Worm (Caenorhabditis elegans): ENCODE data around the gene fbxa-114.

Gene fbxa-114

DNA sequence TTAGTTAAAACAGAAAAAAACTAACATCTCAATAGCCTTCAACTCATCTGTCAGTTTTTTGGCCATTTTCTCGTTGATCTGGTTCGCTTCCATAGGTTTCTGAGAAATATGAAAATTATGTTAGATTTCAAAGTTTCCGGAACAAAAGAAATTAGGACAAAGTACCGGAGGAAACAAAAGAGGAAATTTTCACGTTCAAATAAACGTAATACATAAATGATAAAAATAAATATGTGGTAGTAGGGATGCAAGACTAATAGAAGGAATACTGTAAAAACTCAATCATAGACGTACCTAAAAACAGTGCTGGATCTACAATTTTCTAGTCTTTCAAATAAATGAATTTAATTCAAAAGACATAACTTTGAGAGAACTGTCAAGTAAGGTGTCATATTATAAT, 12.6 kb upstream of the fbxa-114 start, which contains the start of gene fbxa-116:
Gene fbxa-116, minus strand, starts transcription at position 101 of the 400 bp plus-strand sequence.
- TF ChIP-seq ztf-29 (GFP tag; IDR thresholded peaks at IDR 0.05): no peak
- TF ChIP-seq klf-2 (GFP tag; conservative IDR thresholded peaks at IDR 0.05): no peak
- TF ChIP-seq ref-1 (GFP tag; conservative IDR thresholded peaks at IDR 0.05): no peak
- no peak for TF ChIP-seq ztf-23 (GFP tag; IDR thresholded peaks at IDR 0.05)
- no peak for TF ChIP-seq T22C8.4 (GFP tag; IDR thresholded peaks at IDR 0.05)
- TF ChIP-seq cog-1 (tag; optimal IDR thresholded peaks at IDR 0.05): no peak
- no peak for TF ChIP-seq flt-1 (GFP tag; IDR thresholded peaks at IDR 0.05)
- no peak for TF ChIP-seq tab-1 (GFP tag; IDR thresholded peaks at IDR 0.05)
- no peak for TF ChIP-seq med-1 (GFP tag; optimal IDR thresholded peaks at IDR 0.05; ENCODE audit: insufficient read depth)

DNA sequence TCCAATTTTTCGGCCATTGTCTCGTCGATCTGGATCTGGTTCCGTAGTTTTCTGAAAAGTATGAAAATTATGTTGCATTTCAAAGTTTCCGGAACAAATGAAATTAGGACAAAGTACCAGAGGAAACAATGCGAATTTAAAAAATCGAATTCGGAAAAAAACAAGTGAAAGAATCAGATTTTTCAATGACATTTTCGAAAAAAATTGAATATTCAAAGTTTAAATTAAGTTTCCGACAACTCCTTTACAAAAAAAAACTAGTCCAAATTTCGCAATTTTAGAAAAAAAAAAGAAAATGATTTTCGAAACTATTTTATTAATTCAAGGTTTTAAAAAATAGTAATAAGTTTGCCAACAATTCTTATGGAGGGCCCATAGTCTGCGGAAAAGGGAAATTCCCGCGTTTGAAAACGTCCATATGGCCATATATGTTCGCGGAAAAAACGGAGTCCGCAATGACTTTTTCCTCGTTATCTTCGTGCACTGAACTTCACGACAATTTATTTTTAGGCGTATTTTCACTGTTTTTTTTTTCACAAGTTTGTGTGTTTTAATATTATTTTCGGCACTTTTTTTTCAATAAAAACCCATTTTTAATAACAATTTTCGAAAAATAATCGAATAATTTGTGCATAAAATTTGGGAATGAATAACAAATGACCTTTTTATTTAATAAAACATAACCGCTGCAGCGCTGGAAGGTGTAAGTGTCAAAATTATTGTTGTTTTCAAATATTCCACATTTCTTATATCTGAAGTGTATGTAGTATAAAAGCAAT, 9.1 kb upstream of the fbxa-114 start, which contains the start of the genes fbxa-115 and Y113G7B.27:
Gene fbxa-115, minus strand, starts transcription at position 51 of the 779 bp plus-strand sequence.
Gene Y113G7B.27, plus strand, starts transcription at position 729 of the 779 bp plus-strand sequence.
- TF ChIP-seq ztf-23 (GFP tag; IDR thresholded peaks at IDR 0.05) (no peak), T22C8.4 (GFP tag; IDR thresholded peaks at IDR 0.05) (no peak), flt-1 (GFP tag; IDR thresholded peaks at IDR 0.05) (no peak), tab-1 (GFP tag; IDR thresholded peaks at IDR 0.05) (no peak), cog-1 (tag; optimal IDR thresholded peaks at IDR 0.05) (no peak), med-1 (GFP tag; optimal IDR thresholded peaks at IDR 0.05; ENCODE audit: insufficient read depth) (no peak), ztf-29 (GFP tag; IDR thresholded peaks at IDR 0.05) (no peak), ref-1 (GFP tag; conservative IDR thresholded peaks at IDR 0.05) (no peak), klf-2 (GFP tag; conservative IDR thresholded peaks at IDR 0.05) (no peak)

DNA sequence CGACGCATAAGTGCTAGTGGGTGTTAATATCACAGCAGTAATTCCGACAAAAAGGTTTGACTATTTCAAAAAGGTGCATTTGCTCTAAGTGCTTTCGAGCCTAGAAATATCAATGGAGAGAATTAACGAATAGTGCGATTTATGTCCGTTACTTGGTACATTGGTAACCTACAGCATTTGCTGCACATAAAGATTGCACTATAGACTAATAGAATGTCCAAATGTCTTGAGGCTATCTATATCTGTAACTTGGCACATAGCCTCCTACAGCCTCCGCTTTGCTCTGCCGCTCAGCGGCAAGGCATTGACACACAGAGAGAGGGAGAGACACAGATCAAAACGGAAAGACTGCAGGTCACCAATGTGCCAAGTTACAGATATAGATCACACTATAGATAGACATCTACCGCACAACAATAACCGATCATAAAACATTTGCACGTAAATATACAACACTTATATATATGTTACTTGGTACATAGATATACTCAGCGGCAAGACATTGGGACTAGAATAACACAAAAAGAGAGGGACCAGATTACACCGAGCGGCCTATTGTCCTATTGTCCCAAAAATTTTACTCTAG, 5.9 kb upstream of the fbxa-114 start, which contains the start of the genes srh-217 and Y113G7B.28:
Gene srh-217, minus strand, starts transcription at position 101 of the 586 bp plus-strand sequence.
Gene Y113G7B.28, plus strand, starts transcription at position 536 of the 586 bp plus-strand sequence.
- TF ChIP-seq ztf-29 (GFP tag; IDR thresholded peaks at IDR 0.05) (no peak), klf-2 (GFP tag; conservative IDR thresholded peaks at IDR 0.05) (no peak), T22C8.4 (GFP tag; IDR thresholded peaks at IDR 0.05) (no peak), flt-1 (GFP tag; IDR thresholded peaks at IDR 0.05) (no peak), cog-1 (tag; optimal IDR thresholded peaks at IDR 0.05) (no peak), ref-1 (GFP tag; conservative IDR thresholded peaks at IDR 0.05) (no peak), tab-1 (GFP tag; IDR thresholded peaks at IDR 0.05) (no peak), med-1 (GFP tag; optimal IDR thresholded peaks at IDR 0.05; ENCODE audit: insufficient read depth) (no peak), ztf-23 (GFP tag; IDR thresholded peaks at IDR 0.05) (no peak)

DNA sequence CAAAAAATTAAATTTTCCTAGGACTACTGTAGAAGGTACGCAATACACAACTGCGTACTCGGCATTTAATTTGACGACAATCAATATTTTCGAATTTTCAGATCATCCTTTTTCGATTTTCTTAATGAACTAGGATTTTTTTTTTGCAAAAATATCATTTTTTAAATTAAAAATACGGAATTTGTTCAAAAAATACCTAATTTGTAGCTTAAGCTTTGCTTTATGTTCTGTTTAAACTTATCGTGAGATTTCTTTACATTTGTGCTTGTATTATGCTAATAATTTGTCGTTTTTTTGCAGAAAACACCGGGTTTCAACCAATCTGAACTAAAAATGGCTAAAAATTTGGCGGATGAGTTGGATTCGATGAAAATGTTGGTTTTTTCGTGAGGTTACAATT, 4.7 kb upstream of the fbxa-114 start, which contains the start of gene ftr-1:
Gene ftr-1, plus strand, starts transcription at position 301 of the 400 bp plus-strand sequence.
- TF ChIP-seq cog-1 (tag; optimal IDR thresholded peaks at IDR 0.05): no peak
- TF ChIP-seq klf-2 (GFP tag; conservative IDR thresholded peaks at IDR 0.05): no peak

DNA sequence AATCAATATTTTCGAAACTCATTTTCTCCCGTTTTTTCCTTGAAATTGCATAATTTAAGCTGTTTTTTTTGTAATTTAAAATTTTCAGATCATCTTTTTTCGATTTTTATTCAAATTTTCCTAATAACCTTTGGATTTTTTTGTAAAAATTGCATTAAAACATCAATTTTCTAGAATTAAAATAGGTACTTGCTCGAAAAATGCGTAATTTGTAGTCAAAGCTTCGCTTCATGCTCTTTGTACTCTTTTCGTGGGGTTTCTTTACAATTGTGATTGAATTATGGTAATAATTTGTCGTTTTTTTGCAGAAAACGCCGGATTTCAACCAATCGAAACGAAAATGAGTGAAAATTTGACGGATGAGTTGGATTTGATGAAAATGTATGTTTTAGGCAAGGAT, 2.5 kb upstream of the fbxa-114 start, which contains the start of gene fog-2:
Gene fog-2, plus strand, starts transcription at position 301 of the 400 bp plus-strand sequence.
- TF ChIP-seq flt-1 (GFP tag; IDR thresholded peaks at IDR 0.05) (no peak), ztf-23 (GFP tag; IDR thresholded peaks at IDR 0.05) (no peak), med-1 (GFP tag; optimal IDR thresholded peaks at IDR 0.05; ENCODE audit: insufficient read depth) (no peak), klf-2 (GFP tag; conservative IDR thresholded peaks at IDR 0.05) (no peak), T22C8.4 (GFP tag; IDR thresholded peaks at IDR 0.05) (no peak), ztf-29 (GFP tag; IDR thresholded peaks at IDR 0.05) (no peak), ref-1 (GFP tag; conservative IDR thresholded peaks at IDR 0.05) (no peak), tab-1 (GFP tag; IDR thresholded peaks at IDR 0.05) (no peak), cog-1 (tag; optimal IDR thresholded peaks at IDR 0.05) (no peak)

DNA sequence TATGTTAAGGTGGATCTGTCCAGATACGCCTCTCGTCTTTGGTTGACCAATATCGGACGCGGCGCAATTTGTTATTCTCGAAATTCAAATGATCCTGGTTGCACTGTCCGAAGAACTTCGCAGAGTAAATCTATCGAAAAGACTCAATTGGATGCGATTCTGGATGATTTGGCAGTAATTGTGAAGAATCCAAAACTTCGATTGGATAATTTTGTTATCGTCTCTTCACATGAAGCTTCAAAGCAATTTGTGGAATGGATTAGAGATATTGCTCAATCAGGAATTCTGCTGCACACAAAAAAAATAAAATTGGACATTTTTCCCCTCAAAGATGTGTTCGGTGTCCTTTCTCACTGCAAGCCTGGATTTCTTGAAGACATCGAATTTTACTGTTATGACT, 1.8 kb upstream of the fbxa-114 start:
- TF ChIP-seq ref-1 (GFP tag; conservative IDR thresholded peaks at IDR 0.05): no peak
- no peak for TF ChIP-seq tab-1 (GFP tag; IDR thresholded peaks at IDR 0.05)
- TF ChIP-seq med-1 (GFP tag; optimal IDR thresholded peaks at IDR 0.05; ENCODE audit: insufficient read depth): no peak
- TF ChIP-seq ztf-23 (GFP tag; IDR thresholded peaks at IDR 0.05): no peak
- no peak for TF ChIP-seq ztf-29 (GFP tag; IDR thresholded peaks at IDR 0.05)
- TF ChIP-seq flt-1 (GFP tag; IDR thresholded peaks at IDR 0.05): no peak
- TF ChIP-seq T22C8.4 (GFP tag; IDR thresholded peaks at IDR 0.05): no peak
- no peak for TF ChIP-seq klf-2 (GFP tag; conservative IDR thresholded peaks at IDR 0.05)
- no peak for TF ChIP-seq cog-1 (tag; optimal IDR thresholded peaks at IDR 0.05)

DNA sequence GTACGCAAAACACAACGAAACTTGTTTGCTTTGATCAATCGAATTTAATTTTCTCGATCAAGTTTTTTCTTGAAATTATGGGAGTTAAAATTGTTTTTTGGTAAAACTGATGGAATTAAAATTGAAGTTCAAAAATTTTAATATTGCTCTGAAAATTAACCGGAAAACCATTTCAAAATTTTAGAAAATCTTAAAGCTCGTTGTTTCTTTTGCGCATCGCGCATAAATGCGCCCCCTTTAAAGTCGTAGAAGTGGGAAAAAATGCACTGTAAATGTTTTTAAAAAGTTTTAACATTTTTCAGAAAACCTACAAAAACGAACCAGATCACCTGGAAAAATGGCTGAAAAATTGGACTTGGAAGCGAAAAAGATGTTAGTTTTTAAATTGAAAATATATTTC, 1.7 kb downstream of the fbxa-114 start, which contains the start of gene fbxa-113:
Gene fbxa-113, plus strand, starts transcription at position 301 of the 400 bp plus-strand sequence.
- no peak for TF ChIP-seq med-1 (GFP tag; optimal IDR thresholded peaks at IDR 0.05; ENCODE audit: insufficient read depth)
- TF ChIP-seq tab-1 (GFP tag; IDR thresholded peaks at IDR 0.05): no peak
- no peak for TF ChIP-seq ztf-23 (GFP tag; IDR thresholded peaks at IDR 0.05)
- TF ChIP-seq T22C8.4 (GFP tag; IDR thresholded peaks at IDR 0.05): no peak
- TF ChIP-seq ref-1 (GFP tag; conservative IDR thresholded peaks at IDR 0.05): no peak
- no peak for TF ChIP-seq flt-1 (GFP tag; IDR thresholded peaks at IDR 0.05)
- no peak for TF ChIP-seq klf-2 (GFP tag; conservative IDR thresholded peaks at IDR 0.05)
- TF ChIP-seq cog-1 (tag; optimal IDR thresholded peaks at IDR 0.05): no peak
- TF ChIP-seq ztf-29 (GFP tag; IDR thresholded peaks at IDR 0.05): no peak

DNA sequence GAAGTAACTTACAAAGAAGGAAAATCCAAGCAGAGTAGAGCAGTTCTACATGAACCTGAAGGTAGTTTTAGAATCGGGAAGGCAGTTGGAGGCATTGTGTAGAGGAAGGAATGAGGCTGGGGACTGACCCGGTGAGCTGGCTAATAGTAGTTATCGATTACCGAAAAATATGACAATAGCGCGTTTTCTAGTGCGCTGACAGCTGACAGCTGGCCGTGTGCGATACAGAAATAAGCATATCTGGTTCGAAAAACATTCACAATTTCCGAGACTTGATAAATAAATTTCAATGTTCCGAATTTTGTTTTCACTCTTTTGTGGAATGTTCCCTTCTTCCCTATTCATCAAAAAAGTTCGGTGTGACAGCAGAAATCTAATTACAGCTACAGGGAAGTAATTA, 4.7 kb downstream of the fbxa-114 start, which contains the start of the genes fbxb-59 and srbc-34:
Gene fbxb-59, minus strand, starts transcription at position 101 of the 400 bp plus-strand sequence.
Gene srbc-34, plus strand, starts transcription at position 233 of the 400 bp plus-strand sequence.
- no peak for TF ChIP-seq tab-1 (GFP tag; IDR thresholded peaks at IDR 0.05)
- TF ChIP-seq ref-1 (GFP tag; conservative IDR thresholded peaks at IDR 0.05): no peak
- no peak for TF ChIP-seq ztf-23 (GFP tag; IDR thresholded peaks at IDR 0.05)
- no peak for TF ChIP-seq klf-2 (GFP tag; conservative IDR thresholded peaks at IDR 0.05)
- TF ChIP-seq T22C8.4 (GFP tag; IDR thresholded peaks at IDR 0.05): no peak
- no peak for TF ChIP-seq cog-1 (tag; optimal IDR thresholded peaks at IDR 0.05)
- TF ChIP-seq med-1 (GFP tag; optimal IDR thresholded peaks at IDR 0.05; ENCODE audit: insufficient read depth): no peak
- no peak for TF ChIP-seq flt-1 (GFP tag; IDR thresholded peaks at IDR 0.05)
- TF ChIP-seq ztf-29 (GFP tag; IDR thresholded peaks at IDR 0.05): no peak

DNA sequence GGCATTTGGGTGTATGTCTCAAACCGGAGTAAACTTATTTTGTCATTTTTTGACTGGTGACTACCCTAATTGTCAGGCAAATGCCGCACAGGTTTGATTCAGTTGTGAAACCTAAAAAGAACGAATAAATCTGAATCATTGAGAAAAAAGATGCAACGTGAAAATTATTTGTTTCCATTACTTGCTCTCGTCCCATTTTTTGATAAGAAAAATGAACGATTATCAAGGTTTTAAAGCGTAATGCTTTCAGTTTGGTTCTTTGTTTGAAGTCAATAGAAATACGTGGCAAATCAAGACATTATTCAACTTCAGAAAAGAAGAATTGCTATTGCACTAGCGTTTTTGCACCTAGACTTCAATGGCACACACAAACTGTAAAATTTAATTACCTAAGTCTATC, 11.2 kb downstream of the fbxa-114 start, which contains the start of gene Y113G7B.12:
Gene Y113G7B.12, minus strand, starts transcription at position 101 of the 400 bp plus-strand sequence.
- TF ChIP-seq med-1 (GFP tag; optimal IDR thresholded peaks at IDR 0.05; ENCODE audit: insufficient read depth) (no peak), ztf-23 (GFP tag; IDR thresholded peaks at IDR 0.05) (no peak), cog-1 (tag; optimal IDR thresholded peaks at IDR 0.05) (no peak), flt-1 (GFP tag; IDR thresholded peaks at IDR 0.05) (no peak), ztf-29 (GFP tag; IDR thresholded peaks at IDR 0.05) (no peak), T22C8.4 (GFP tag; IDR thresholded peaks at IDR 0.05) (no peak), klf-2 (GFP tag; conservative IDR thresholded peaks at IDR 0.05) (no peak), ref-1 (GFP tag; conservative IDR thresholded peaks at IDR 0.05) (no peak), tab-1 (GFP tag; IDR thresholded peaks at IDR 0.05) (no peak)
